Worm (Caenorhabditis elegans): ENCODE results near the gene E03H12.5.

ce11 chrIV:4993128-4993527 is 16.1 kb downstream of the E03H12.5 start:
- TF ChIP-seq ama-1 (optimal IDR thresholded peaks at IDR 0.05) (no peak), lin-13 (GFP tag; optimal IDR thresholded peaks at IDR 0.05) (no peak), nhr-77 (tag; optimal IDR thresholded peaks at IDR 0.05) (no peak), pha-4 (GFP tag; IDR thresholded peaks at IDR 0.05) (no peak), pha-4 (tag; optimal IDR thresholded peaks at IDR 0.05) (no peak), attf-4 (tag; optimal IDR thresholded peaks at IDR 0.05) (no peak), pqm-1 (tag; optimal IDR thresholded peaks at IDR 0.05) (no peak), ctbp-1 (GFP tag; IDR thresholded peaks at IDR 0.05) (no peak), tra-1 (GFP tag; IDR thresholded peaks at IDR 0.05) (no peak), nhr-76 (tag; optimal IDR thresholded peaks at IDR 0.05) (no peak)
